Worm (Caenorhabditis elegans): ENCODE measurements around the gene R08C7.5.
A peak's percentile ranks its signal among the peaks of the same experiment; 100 is the strongest.

Gene R08C7.5

ce11 chrIV:4451576-4451975 is 21.5 kb downstream of the R08C7.5 start, which contains the start of gene R08C7.1:
R08C7.1 (plus strand) TSS chrIV:4451876.
- no peak for TF ChIP-seq mml-1 (tag; optimal IDR thresholded peaks at IDR 0.05)
- no peak for TF ChIP-seq pha-4 (tag; optimal IDR thresholded peaks at IDR 0.05)
- TF ChIP-seq ceh-9 (tag; optimal IDR thresholded peaks at IDR 0.05), result no peak
- TF ChIP-seq skn-1 (tag; optimal IDR thresholded peaks at IDR 0.05), result no peak
- peak; percentile 6 for TF ChIP-seq nhr-23 (tag; optimal IDR thresholded peaks at IDR 0.05)
- no peak for TF ChIP-seq unc-62 (GFP tag; optimal IDR thresholded peaks at IDR 0.05)
- no peak for TF ChIP-seq ceh-28 (tag; optimal IDR thresholded peaks at IDR 0.05)

DNA sequence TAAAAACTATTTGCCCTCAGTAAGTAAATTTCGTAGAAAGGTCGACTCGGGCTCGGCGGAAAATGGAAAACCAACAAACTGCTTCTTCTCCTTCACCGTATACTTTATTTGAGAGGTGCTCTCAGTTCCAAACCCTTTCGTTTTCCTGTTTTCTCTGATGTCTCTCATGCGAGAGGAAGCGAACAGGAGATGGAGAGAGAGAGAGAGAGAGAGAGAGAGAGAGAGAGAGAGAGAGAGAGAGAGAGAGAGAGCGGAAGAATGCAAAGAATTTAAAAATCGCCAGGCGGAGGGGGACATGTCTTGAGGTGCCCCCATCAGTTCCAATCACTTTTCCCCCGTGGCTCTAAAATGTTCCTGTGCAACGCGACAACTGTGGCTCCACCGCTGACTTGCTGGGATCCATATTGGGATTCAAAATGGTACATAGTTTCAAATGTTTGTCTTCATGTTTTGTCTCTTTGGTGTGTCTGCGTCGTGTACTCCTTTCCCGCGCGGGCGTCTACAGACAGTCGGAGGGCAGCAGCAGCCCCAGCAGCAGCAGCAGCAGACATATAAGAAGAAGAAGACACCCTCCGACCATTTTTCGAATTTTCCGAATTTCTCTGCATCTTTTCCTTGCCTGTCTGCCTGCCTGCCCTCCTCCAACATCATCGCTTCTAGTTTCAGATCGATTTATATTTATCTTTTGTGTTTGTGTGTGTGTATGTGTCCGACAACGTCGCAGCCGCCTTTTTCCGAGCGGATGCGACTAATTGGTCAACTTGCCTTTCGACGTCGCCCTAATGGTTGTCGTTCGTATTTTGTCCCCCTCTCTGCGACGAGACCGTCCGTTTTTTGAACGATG is 24.5 kb downstream of the R08C7.5 start, which contains the start of gene R08C7.11:
TSS of gene R08C7.11 (minus strand) at position 608 of the 844 bp plus-strand sequence.
- TF ChIP-seq aly-2 (tag; optimal IDR thresholded peaks at IDR 0.05), result no peak
- TF ChIP-seq pha-4 (tag; optimal IDR thresholded peaks at IDR 0.05), result peak; percentile 67
- peak; percentile 1 for TF ChIP-seq snpc-4 (tag; optimal IDR thresholded peaks at IDR 0.05)
- TF ChIP-seq jun-1 (tag; optimal IDR thresholded peaks at IDR 0.05), result no peak
- peak in 1 of 3 experiments; percentile 17 for TF ChIP-seq elt-3 (tag; optimal IDR thresholded peaks at IDR 0.05)
- peak; percentile 23 for TF ChIP-seq nhr-43 (tag; optimal IDR thresholded peaks at IDR 0.05; ENCODE audit: poor library complexity, severe bottlenecking)
- TF ChIP-seq nhr-11 (tag; optimal IDR thresholded peaks at IDR 0.05), result no peak
- no peak for TF ChIP-seq nhr-67 (tag; optimal IDR thresholded peaks at IDR 0.05)
- TF ChIP-seq nhr-23 (tag; optimal IDR thresholded peaks at IDR 0.05), result peak; percentile 68
- no peak for TF ChIP-seq tbx-2 (tag; optimal IDR thresholded peaks at IDR 0.05)
- no peak for TF ChIP-seq ama-1 (optimal IDR thresholded peaks at IDR 0.05)
- TF ChIP-seq pqm-1 (tag; optimal IDR thresholded peaks at IDR 0.05), result no peak
- TF ChIP-seq R02D3.7 (tag; optimal IDR thresholded peaks at IDR 0.05), result no peak
- peak; percentile 31 for TF ChIP-seq lin-39 (tag; optimal IDR thresholded peaks at IDR 0.05)
- TF ChIP-seq ceh-28 (tag; optimal IDR thresholded peaks at IDR 0.05), result peak; percentile 34
- TF ChIP-seq lin-15B (tag; optimal IDR thresholded peaks at IDR 0.05), result no peak
- no peak for TF ChIP-seq nhr-28 (tag; optimal IDR thresholded peaks at IDR 0.05)
- no peak for TF ChIP-seq zag-1 (tag; optimal IDR thresholded peaks at IDR 0.05)
- peak; percentile 33 for TF ChIP-seq nfya-1 (tag; optimal IDR thresholded peaks at IDR 0.05; ENCODE audit: insufficient read depth)
- TF ChIP-seq daf-12 (tag; optimal IDR thresholded peaks at IDR 0.05), result no peak
- no peak for TF ChIP-seq unc-62 (GFP tag; optimal IDR thresholded peaks at IDR 0.05)
- TF ChIP-seq elt-2 (tag; optimal IDR thresholded peaks at IDR 0.05), result peak; percentile 14
- TF ChIP-seq unc-39 (tag; optimal IDR thresholded peaks at IDR 0.05), result no peak
- TF ChIP-seq elt-1 (tag; optimal IDR thresholded peaks at IDR 0.05), result no peak
- TF ChIP-seq nhr-25 (tag; optimal IDR thresholded peaks at IDR 0.05), result peak; percentile 78

ce11 chrIV:4456658-4457057 is 26.6 kb downstream of the R08C7.5 start:
- TF ChIP-seq ceh-28 (tag; optimal IDR thresholded peaks at IDR 0.05), result no peak
- no peak for TF ChIP-seq egl-27 (tag; optimal IDR thresholded peaks at IDR 0.05)
- TF ChIP-seq skn-1 (tag; optimal IDR thresholded peaks at IDR 0.05), result no peak
- TF ChIP-seq sea-2 (GFP tag; optimal IDR thresholded peaks at IDR 0.05), result no peak
- TF ChIP-seq tbx-2 (tag; optimal IDR thresholded peaks at IDR 0.05), result no peak

- TF ChIP-seq elt-3 (tag; optimal IDR thresholded peaks at IDR 0.05) (no peak), hmg-11 (tag; optimal IDR thresholded peaks at IDR 0.05) (no peak), elt-2 (tag; optimal IDR thresholded peaks at IDR 0.05) (no peak), skn-1 (tag; optimal IDR thresholded peaks at IDR 0.05) (no peak), daf-12 (tag; optimal IDR thresholded peaks at IDR 0.05) (no peak), lin-15B (tag; optimal IDR thresholded peaks at IDR 0.05) (no peak), ceh-16 (tag; optimal IDR thresholded peaks at IDR 0.05) (no peak), fos-1 (tag; optimal IDR thresholded peaks at IDR 0.05) (no peak), nhr-77 (tag; optimal IDR thresholded peaks at IDR 0.05) (no peak), egl-5 (tag; optimal IDR thresholded peaks at IDR 0.05) (no peak), nhr-43 (tag; optimal IDR thresholded peaks at IDR 0.05; ENCODE audit: poor library complexity, severe bottlenecking) (no peak), aly-2 (tag; optimal IDR thresholded peaks at IDR 0.05) (no peak), elt-1 (tag; optimal IDR thresholded peaks at IDR 0.05) (no peak), ama-1 (optimal IDR thresholded peaks at IDR 0.05) (no peak), mml-1 (tag; optimal IDR thresholded peaks at IDR 0.05) (no peak), ceh-9 (tag; optimal IDR thresholded peaks at IDR 0.05) (no peak), nhr-76 (tag; optimal IDR thresholded peaks at IDR 0.05) (no peak), lin-39 (tag; optimal IDR thresholded peaks at IDR 0.05) (no peak), ceh-82 (tag; optimal IDR thresholded peaks at IDR 0.05) (no peak), eor-1 (tag; optimal IDR thresholded peaks at IDR 0.05) (no peak)
Observed at ce11 chrIV:4459342-4459741, 29.3 kb downstream of the R08C7.5 start.

Data from whole organism, L3 larva.